Worm (Caenorhabditis elegans) whole organism, mixed stage, embryonic: ENCODE measurements around the gene F28F8.9.

ENCODE experiments used
- M03D4.4 ChIP-seq: sonication (generic microtip); optimal IDR thresholded peaks from 2 replicates; lab custom pipeline; 2017; ENCODE audit warnings: mild to moderate bottlenecking, missing genetic modification characterization, missing compliant biosample characterization
- bed-3 ChIP-seq: fragments of 200-800 bp; sonication (Bioruptor generic); optimal IDR thresholded peaks from 3 replicates; lab custom pipeline; 2018; ENCODE audit warnings: mild to moderate bottlenecking, missing genetic modification characterization, moderate library complexity, missing compliant biosample characterization
- blmp-1 ChIP-seq: fragments of 150-350 bp; optimal IDR thresholded peaks from 2 replicates; lab custom pipeline; 2014; ENCODE audit warnings: missing biosample characterization, missing genetic modification characterization
- ceh-39 ChIP-seq: fragments of 150-350 bp; optimal IDR thresholded peaks from 2 replicates; lab custom pipeline; 2014; ENCODE audit warnings: missing biosample characterization, missing genetic modification characterization
- ceh-43 ChIP-seq: fragments of 200-800 bp; sonication (Bioruptor generic); optimal IDR thresholded peaks from 2 replicates; lab custom pipeline; 2018; ENCODE audit warnings: mild to moderate bottlenecking, missing genetic modification characterization, moderate library complexity, missing compliant biosample characterization
- ceh-83 ChIP-seq: fragments of 200-800 bp; sonication (Bioruptor generic); optimal IDR thresholded peaks from 2 replicates; lab custom pipeline; 2018; ENCODE audit warnings: mild to moderate bottlenecking, missing genetic modification characterization, missing compliant biosample characterization
- ces-1 ChIP-seq: fragments of 150-350 bp; optimal IDR thresholded peaks from 2 replicates; lab custom pipeline; 2014; ENCODE audit warnings: missing biosample characterization, missing genetic modification reagents, missing genetic modification characterization
- cnd-1 ChIP-seq: fragments of 200-800 bp; sonication (Bioruptor generic); optimal IDR thresholded peaks from 2 replicates; lab custom pipeline; 2018; ENCODE audit warnings: mild to moderate bottlenecking, missing genetic modification characterization, missing compliant biosample characterization
- drap-1 ChIP-seq: fragments of 200-800 bp; sonication (Bioruptor generic); optimal IDR thresholded peaks from 3 replicates; lab custom pipeline; 2018; ENCODE audit warnings: mild to moderate bottlenecking, missing genetic modification characterization, missing compliant biosample characterization
- elt-1 ChIP-seq: sonication (generic microtip); optimal IDR thresholded peaks from 2 replicates; lab custom pipeline; 2017; ENCODE audit warnings: missing genetic modification characterization, mild to moderate bottlenecking, missing compliant biosample characterization, antibody characterized with exemption, moderate library complexity, borderline replicate concordance; ENCODE audit not compliant: insufficient read depth
- elt-3 ChIP-seq: fragments of 150-350 bp; optimal IDR thresholded peaks from 2 replicates; lab custom pipeline; 2014; ENCODE audit warnings: missing biosample characterization, missing genetic modification characterization
- flh-1 ChIP-seq: fragments of 200-800 bp; sonication (Bioruptor generic); optimal IDR thresholded peaks from 2 replicates; lab custom pipeline; 2018; ENCODE audit warnings: mild to moderate bottlenecking, missing genetic modification characterization, moderate library complexity, missing compliant biosample characterization
- ham-2 ChIP-seq: fragments of 200-800 bp; sonication (Bioruptor generic); optimal IDR thresholded peaks from 2 replicates; lab custom pipeline; 2018; ENCODE audit warnings: mild to moderate bottlenecking, missing genetic modification characterization, missing compliant biosample characterization
- hlh-1 ChIP-seq: fragments of 150-350 bp; optimal IDR thresholded peaks from 2 replicates; lab custom pipeline; 2014; ENCODE audit warnings: missing biosample characterization, missing genetic modification reagents, missing genetic modification characterization
- lin-13 ChIP-seq: fragments of 150-350 bp; optimal IDR thresholded peaks from 2 replicates; lab custom pipeline; 2014; ENCODE audit warnings: missing biosample characterization, missing genetic modification characterization
- lin-32 ChIP-seq: fragments of 200-800 bp; sonication (Bioruptor generic); optimal IDR thresholded peaks from 2 replicates; lab custom pipeline; 2018; ENCODE audit warnings: mild to moderate bottlenecking, missing genetic modification characterization, missing compliant biosample characterization
- lsy-2 ChIP-seq: fragments of 150-350 bp; optimal IDR thresholded peaks from 2 replicates; lab custom pipeline; 2014; ENCODE audit warnings: missing biosample characterization, missing genetic modification characterization
- mab-5 ChIP-seq: fragments of 150-350 bp; optimal IDR thresholded peaks from 2 replicates; lab custom pipeline; 2014; ENCODE audit warnings: missing biosample characterization, missing genetic modification characterization
- mep-1 ChIP-seq: fragments of 150-350 bp; optimal IDR thresholded peaks from 2 replicates; lab custom pipeline; 2017; ENCODE audit warnings: missing biosample characterization, missing genetic modification reagents, missing genetic modification characterization, inconsistent platforms
- mls-2 ChIP-seq: sonication (generic microtip); optimal IDR thresholded peaks from 2 replicates; lab custom pipeline; 2016; ENCODE audit warnings: mild to moderate bottlenecking, missing genetic modification characterization, moderate library complexity, missing compliant biosample characterization
- nhr-12 ChIP-seq: fragments of 150-350 bp; optimal IDR thresholded peaks from 2 replicates; lab custom pipeline; 2014; ENCODE audit warnings: missing biosample characterization, missing genetic modification characterization
- nhr-2 ChIP-seq: fragments of 150-350 bp; optimal IDR thresholded peaks from 2 replicates; lab custom pipeline; 2014; ENCODE audit warnings: missing biosample characterization, missing genetic modification characterization
- nhr-237 ChIP-seq: fragments of 150-350 bp; optimal IDR thresholded peaks from 2 replicates; lab custom pipeline; 2014; ENCODE audit warnings: missing biosample characterization, missing genetic modification characterization
- nhr-28 ChIP-seq: fragments of 150-350 bp; optimal IDR thresholded peaks from 2 replicates; lab custom pipeline; 2014; ENCODE audit warnings: missing biosample characterization, missing genetic modification characterization
- nhr-76 ChIP-seq: sonication (generic microtip); optimal IDR thresholded peaks from 2 replicates; lab custom pipeline; 2017; ENCODE audit warnings: missing biosample characterization, missing genetic modification characterization
- pha-4 ChIP-seq: fragments of 150-350 bp; optimal IDR thresholded peaks from 2 replicates; lab custom pipeline; 2018; ENCODE audit warnings: missing biosample characterization, missing genetic modification reagents, missing genetic modification characterization
- sem-2 ChIP-seq: fragments of 200-800 bp; sonication (Bioruptor generic); optimal IDR thresholded peaks from 2 replicates; lab custom pipeline; 2018; ENCODE audit warnings: mild to moderate bottlenecking, missing genetic modification characterization, missing compliant biosample characterization
- snpc-4 ChIP-seq: fragments of 150-350 bp; optimal IDR thresholded peaks from 2 replicates; lab custom pipeline; 2014; ENCODE audit warnings: missing biosample characterization, missing genetic modification characterization
- sptf-1 ChIP-seq: sonication (generic microtip); optimal IDR thresholded peaks from 2 replicates; lab custom pipeline; 2017; ENCODE audit warnings: mild to moderate bottlenecking, missing genetic modification characterization, moderate library complexity, missing compliant biosample characterization
- tbx-8 ChIP-seq: fragments of 200-800 bp; sonication (Bioruptor generic); optimal IDR thresholded peaks from 2 replicates; lab custom pipeline; 2018; ENCODE audit warnings: mild to moderate bottlenecking, missing genetic modification characterization, moderate library complexity, missing compliant biosample characterization
- unc-120 ChIP-seq: sonication (generic microtip); optimal IDR thresholded peaks from 2 replicates; lab custom pipeline; 2017; ENCODE audit warnings: missing genetic modification characterization, missing compliant biosample characterization; ENCODE audit not compliant: poor library complexity, severe bottlenecking
- unc-39 ChIP-seq: fragments of 150-350 bp; optimal IDR thresholded peaks from 2 replicates; lab custom pipeline; 2014; ENCODE audit warnings: missing biosample characterization, missing genetic modification characterization
- unc-62 ChIP-seq: fragments of 150-350 bp; optimal IDR thresholded peaks from 2 replicates; lab custom pipeline; 2014; ENCODE audit warnings: missing biosample characterization, missing genetic modification reagents, missing genetic modification characterization
- zip-8 ChIP-seq: fragments of 150-350 bp; optimal IDR thresholded peaks from 2 replicates; lab custom pipeline; 2014; ENCODE audit warnings: missing biosample characterization, missing genetic modification characterization
- ztf-11 ChIP-seq: fragments of 150-350 bp; optimal IDR thresholded peaks from 2 replicates; lab custom pipeline; 2014; ENCODE audit warnings: missing biosample characterization, missing genetic modification characterization

F28F8.9 gene

DNA sequence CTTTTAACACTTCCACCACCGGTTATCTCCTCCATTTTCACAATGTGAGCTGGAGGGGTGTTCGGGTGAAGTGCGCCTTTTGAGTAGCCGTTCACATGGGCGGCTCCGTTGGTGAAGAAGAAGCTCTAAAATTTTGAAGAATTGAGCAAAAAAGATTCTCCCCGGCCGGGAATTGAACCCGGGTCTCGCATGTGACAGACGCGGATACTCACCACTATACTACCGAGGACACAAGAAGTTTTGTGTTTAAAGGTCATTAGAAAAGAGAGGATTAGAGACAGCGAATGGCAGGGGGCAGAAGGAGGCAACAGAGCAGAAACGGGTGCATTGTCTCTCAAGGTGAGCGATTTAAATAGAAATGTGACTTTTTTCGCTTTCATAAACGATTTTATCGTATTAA is 26.8 kb downstream of the F28F8.9 start:
- TF ChIP-seq nhr-76 (no peak), sptf-1 (tag; lab: Kevin White, UChicago) (peak; percentile 93), flh-1 (GFP tag; lab: Kevin White, UChicago) (peak; percentile 42), mep-1 (tag; lab: Kevin White, UChicago) (no peak), tbx-8 (GFP tag; lab: Kevin White, UChicago) (peak; percentile 68), nhr-12 (tag; lab: Kevin White, UChicago) (no peak), unc-62 (GFP tag; lab: Kevin White, UChicago) (no peak), elt-3 (no peak), M03D4.4 (peak; percentile 91), nhr-237 (tag; lab: Kevin White, UChicago) (no peak), blmp-1 (tag; lab: Kevin White, UChicago) (no peak), zip-8 (tag; lab: Kevin White, UChicago) (no peak), snpc-4 (tag; lab: Kevin White, UChicago) (no peak), lsy-2 (tag; lab: Kevin White, UChicago) (peak; percentile 19), bed-3 (GFP tag; lab: Kevin White, UChicago) (peak; percentile 68), hlh-1 (tag; lab: Kevin White, UChicago) (peak; percentile 19), drap-1 (GFP tag; lab: Kevin White, UChicago) (peak; percentile 99), elt-1 (tag; lab: Kevin White, UChicago) (no peak), ham-2 (GFP tag; lab: Kevin White, UChicago) (peak; percentile 70), pha-4 (tag; lab: Kevin White, UChicago) (no peak), unc-120 (tag; lab: Kevin White, UChicago) (peak; percentile 74), ztf-11 (tag; lab: Kevin White, UChicago) (peak; percentile 23), ceh-83 (GFP tag; lab: Kevin White, UChicago) (peak; percentile 93), ceh-39 (tag; lab: Kevin White, UChicago) (no peak), nhr-2 (tag; lab: Kevin White, UChicago) (no peak), sem-2 (GFP tag; lab: Kevin White, UChicago) (peak; percentile 77), mab-5 (tag; lab: Kevin White, UChicago) (no peak), cnd-1 (tag; lab: Kevin White, UChicago) (peak; percentile 85), ceh-43 (GFP tag; lab: Kevin White, UChicago) (peak; percentile 83), lin-32 (GFP tag; lab: Kevin White, UChicago) (peak; percentile 71), lin-13 (tag; lab: Kevin White, UChicago) (peak; percentile 6), unc-39 (tag; lab: Kevin White, UChicago) (no peak), nhr-28 (peak; percentile 19), ces-1 (GFP tag; lab: Kevin White, UChicago) (peak; percentile 30), mls-2 (tag; lab: Kevin White, UChicago) (peak; percentile 91)
- TF ChIP-seq, all 35 proteins: peak for 20

ce11 chrV:15550408-15550807 is 28.1 kb downstream of the F28F8.9 start:
- TF ChIP-seq drap-1 (GFP tag; lab: Kevin White, UChicago), result peak; percentile 7
- no peak for TF ChIP-seq nhr-2 (tag; lab: Kevin White, UChicago)
- no peak for TF ChIP-seq sptf-1 (tag; lab: Kevin White, UChicago)

ce11 chrV:15547727-15548126 is 30.7 kb downstream of the F28F8.9 start:
- TF ChIP-seq tbx-8 (GFP tag; lab: Kevin White, UChicago) (no peak), lsy-2 (tag; lab: Kevin White, UChicago) (no peak), sem-2 (GFP tag; lab: Kevin White, UChicago) (no peak), snpc-4 (tag; lab: Kevin White, UChicago) (no peak), bed-3 (GFP tag; lab: Kevin White, UChicago) (no peak), drap-1 (GFP tag; lab: Kevin White, UChicago) (peak; percentile 62), ces-1 (GFP tag; lab: Kevin White, UChicago) (no peak), sptf-1 (tag; lab: Kevin White, UChicago) (peak; percentile 17)
